Worm (Caenorhabditis elegans) whole organism, early embryonic: ENCODE data around the gene nmad-1.

ENCODE experiments used
- B0310.2 ChIP-seq: sonication (generic microtip); optimal IDR thresholded peaks from 2 replicates; lab custom pipeline; 2016; ENCODE audit warnings: mild to moderate bottlenecking, missing genetic modification characterization, missing compliant biosample characterization
- F13C5.2 ChIP-seq: sonication (generic microtip); optimal IDR thresholded peaks from 2 replicates; lab custom pipeline; 2017; ENCODE audit warnings: mild to moderate bottlenecking, missing genetic modification characterization, inconsistent platforms, missing compliant biosample characterization
- aly-1 ChIP-seq: sonication (generic microtip); optimal IDR thresholded peaks from 2 replicates; lab custom pipeline; 2016; ENCODE audit warnings: missing genetic modification characterization, missing compliant biosample characterization
- ama-1 ChIP-seq: fragments of 150-350 bp; optimal IDR thresholded peaks from 2 replicates; lab custom pipeline; 2014
- ceh-13 ChIP-seq: fragments of 200-800 bp; sonication (Bioruptor generic); optimal IDR thresholded peaks from 2 replicates; lab custom pipeline; 2018; ENCODE audit warnings: mild to moderate bottlenecking, missing genetic modification characterization, missing compliant biosample characterization
- ceh-36 ChIP-seq: sonication (generic microtip); optimal IDR thresholded peaks from 2 replicates; lab custom pipeline; 2016; ENCODE audit warnings: missing genetic modification characterization, inconsistent platforms, missing compliant biosample characterization
- ets-7 ChIP-seq: sonication (generic microtip); optimal IDR thresholded peaks from 2 replicates; lab custom pipeline; 2016; ENCODE audit warnings: missing genotype, missing genetic modification characterization, missing compliant biosample characterization
- flt-1 ChIP-seq: fragments of 200-800 bp; sonication (Bioruptor generic); IDR thresholded peaks from 2 replicates; pipeline ENCODE4 v1.3.6; 2022; ENCODE audit warnings: missing genetic modification characterization, missing compliant biosample characterization
- hmbx-1 ChIP-seq: sonication (generic microtip); optimal IDR thresholded peaks from 2 replicates; lab custom pipeline; 2016; ENCODE audit warnings: mild to moderate bottlenecking, missing genetic modification characterization, missing compliant biosample characterization
- hmg-4 ChIP-seq: fragments of 200-800 bp; sonication (Bioruptor generic); optimal IDR thresholded peaks from 2 replicates; lab custom pipeline; 2018; ENCODE audit warnings: mild to moderate bottlenecking, missing genetic modification characterization, missing compliant biosample characterization
- hnd-1 ChIP-seq: sonication (generic microtip); optimal IDR thresholded peaks from 2 replicates; lab custom pipeline; 2016; ENCODE audit warnings: missing genetic modification characterization, missing compliant biosample characterization
- pes-1 ChIP-seq: fragments of 200-800 bp; sonication (Bioruptor generic); IDR thresholded peaks from 2 replicates; pipeline ENCODE4 v1.3.6; 2022; ENCODE audit warnings: missing genetic modification reagents, missing genetic modification characterization, missing compliant biosample characterization
- scrt-1 ChIP-seq: fragments of 200-800 bp; sonication (Bioruptor generic); IDR thresholded peaks from 2 replicates; pipeline ENCODE4 v1.3.6; 2022; ENCODE audit warnings: missing genetic modification characterization, missing compliant biosample characterization
- sea-1 ChIP-seq: fragments of 200-800 bp; sonication (Bioruptor generic); conservative IDR thresholded peaks from 2 replicates; pipeline ENCODE4 v1.3.6; 2022; ENCODE audit warnings: missing genetic modification characterization, missing compliant biosample characterization
- tbx-11 ChIP-seq: fragments of 200-800 bp; sonication (Bioruptor generic); IDR thresholded peaks from 2 replicates; pipeline ENCODE4 v1.3.6; 2022; ENCODE audit warnings: missing genetic modification characterization, missing compliant biosample characterization
- tbx-37 ChIP-seq: fragments of 200-800 bp; sonication (Bioruptor generic); conservative IDR thresholded peaks from 2 replicates; pipeline ENCODE4 v1.3.6; 2022; ENCODE audit warnings: missing genetic modification reagents, missing genetic modification characterization, missing compliant biosample characterization
- tra-4 ChIP-seq: sonication (generic microtip); optimal IDR thresholded peaks from 2 replicates; lab custom pipeline; 2017; ENCODE audit warnings: missing genetic modification characterization, missing compliant biosample characterization

Gene nmad-1

DNA sequence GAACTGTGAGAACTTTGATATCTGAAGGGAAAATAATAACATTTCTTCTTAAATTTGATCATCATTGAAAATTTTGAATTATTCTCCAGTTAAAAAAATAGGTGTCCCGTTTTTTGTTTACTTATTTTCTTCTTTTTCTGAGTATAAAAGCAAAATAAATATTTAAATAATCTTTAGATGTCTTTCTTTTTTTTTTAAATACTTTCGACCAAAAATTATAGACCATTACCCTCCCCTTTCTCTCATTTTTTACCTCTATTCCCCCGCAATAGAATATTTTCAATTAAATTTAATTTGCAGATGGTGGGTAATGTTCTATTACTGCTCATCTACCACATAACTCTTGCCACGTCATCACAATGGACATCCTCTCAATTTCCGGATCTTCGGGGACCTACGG is 19.0 kb upstream of the nmad-1 start, which contains the start of gene molo-1:
molo-1 (plus strand) TSS at position 301 of the 400 bp plus-strand sequence.
- TF ChIP-seq ets-7 (tag; lab: Kevin White, UChicago), result no peak
- TF ChIP-seq pes-1, result no peak
- no peak for TF ChIP-seq hmg-4 (GFP tag; lab: Kevin White, UChicago)
- no peak for TF ChIP-seq flt-1

DNA sequence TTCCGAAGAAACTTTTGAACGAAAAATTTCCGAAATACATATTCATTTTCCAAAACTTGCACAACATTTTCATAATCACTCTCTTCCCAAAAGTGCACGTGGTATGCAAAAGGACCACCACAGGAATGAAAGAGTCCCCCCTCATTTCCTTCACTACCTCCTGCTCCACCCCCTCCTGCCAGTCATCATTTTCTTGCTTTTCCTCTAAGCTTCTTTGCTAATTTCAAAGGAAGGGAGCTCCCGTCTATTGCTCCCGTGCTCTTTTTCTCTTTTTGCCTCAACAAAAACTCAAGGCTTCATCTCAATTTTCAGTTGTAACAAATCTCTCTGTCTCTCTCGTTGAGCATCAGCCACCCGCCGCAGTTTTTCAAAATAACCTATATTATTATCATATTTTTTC is 18.1 kb upstream of the nmad-1 start:
- TF ChIP-seq sea-1, result no peak
- no peak for TF ChIP-seq aly-1 (tag; lab: Kevin White, UChicago)
- TF ChIP-seq pes-1, result no peak
- no peak for TF ChIP-seq B0310.2 (tag; lab: Kevin White, UChicago)
- TF ChIP-seq ceh-13 (GFP tag; lab: Kevin White, UChicago), result no peak
- no peak for TF ChIP-seq F13C5.2 (tag; lab: Kevin White, UChicago)
- no peak for TF ChIP-seq tbx-37 (GFP tag; lab: Robert Waterston, UW)
- TF ChIP-seq hnd-1 (tag; lab: Kevin White, UChicago), result no peak
- TF ChIP-seq ets-7 (tag; lab: Kevin White, UChicago), result no peak
- TF ChIP-seq hmbx-1 (tag; lab: Kevin White, UChicago), result no peak
- no peak for TF ChIP-seq tra-4 (tag; lab: Kevin White, UChicago)
- TF ChIP-seq scrt-1, result no peak
- TF ChIP-seq ama-1 (lab: Kevin White, UChicago), result no peak
- no peak for TF ChIP-seq flt-1
- no peak for TF ChIP-seq hmg-4 (GFP tag; lab: Kevin White, UChicago)
- TF ChIP-seq tbx-11 (GFP tag; lab: Robert Waterston, UW), result no peak
- no peak for TF ChIP-seq ceh-36 (tag; lab: Kevin White, UChicago)

DNA sequence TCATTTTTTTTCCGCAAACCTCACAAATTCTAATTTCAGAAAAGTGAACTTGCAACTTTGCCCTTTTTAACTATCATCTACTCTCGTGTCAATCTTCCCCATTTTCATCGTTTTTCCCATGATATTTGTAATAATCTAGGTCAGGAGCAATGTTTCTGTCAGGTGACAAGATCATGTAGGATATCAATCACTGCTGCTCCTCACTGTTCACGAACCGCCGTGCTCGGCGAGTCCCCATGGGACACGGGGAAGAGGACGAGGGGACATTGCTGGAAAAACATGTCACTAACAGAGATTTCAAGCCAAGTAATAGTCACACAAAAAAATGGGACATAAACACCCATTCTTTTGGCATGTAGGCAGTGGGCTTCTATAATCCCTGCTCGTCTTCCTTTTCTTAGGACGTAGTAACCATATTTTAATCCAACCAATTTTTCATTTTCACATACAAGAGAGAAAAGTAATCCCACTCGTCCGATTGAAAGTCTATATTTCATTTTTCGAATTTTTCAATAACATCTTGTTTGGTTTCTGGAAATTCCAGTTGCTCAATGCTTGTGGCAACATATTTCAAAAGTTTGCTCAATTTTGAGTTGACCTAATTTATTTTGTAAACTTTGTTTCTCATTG is 16.2 kb upstream of the nmad-1 start:
- TF ChIP-seq pes-1 (no peak), ceh-36 (tag; lab: Kevin White, UChicago) (no peak), ceh-13 (GFP tag; lab: Kevin White, UChicago) (no peak), ets-7 (tag; lab: Kevin White, UChicago) (no peak), tra-4 (tag; lab: Kevin White, UChicago) (no peak)

DNA sequence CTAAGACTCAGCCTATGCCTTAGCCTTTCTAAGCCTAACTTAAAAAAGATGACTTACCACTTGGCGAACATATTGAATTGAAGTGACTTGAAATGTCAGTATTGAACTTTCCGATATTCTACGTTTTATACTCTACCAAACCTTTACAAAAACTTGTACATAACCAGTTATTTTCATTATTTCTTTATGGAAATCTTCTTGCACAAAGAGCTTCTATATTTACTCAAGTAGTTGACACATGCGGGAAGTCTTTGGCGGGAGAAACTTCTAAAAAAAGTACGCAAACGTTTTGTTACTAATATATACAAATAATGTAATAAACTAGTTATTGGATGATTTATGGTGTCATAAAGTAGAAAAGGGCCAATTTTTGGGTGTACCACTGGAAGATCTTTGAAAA is 13.9 kb upstream of the nmad-1 start, which contains the start of gene nspb-12:
nspb-12 (minus strand) TSS at position 101 of the 400 bp plus-strand sequence.
- TF ChIP-seq tra-4 (tag; lab: Kevin White, UChicago) (no peak), pes-1 (no peak), B0310.2 (tag; lab: Kevin White, UChicago) (no peak), ama-1 (lab: Kevin White, UChicago) (no peak), hmbx-1 (tag; lab: Kevin White, UChicago) (no peak), aly-1 (tag; lab: Kevin White, UChicago) (no peak), flt-1 (no peak)

DNA sequence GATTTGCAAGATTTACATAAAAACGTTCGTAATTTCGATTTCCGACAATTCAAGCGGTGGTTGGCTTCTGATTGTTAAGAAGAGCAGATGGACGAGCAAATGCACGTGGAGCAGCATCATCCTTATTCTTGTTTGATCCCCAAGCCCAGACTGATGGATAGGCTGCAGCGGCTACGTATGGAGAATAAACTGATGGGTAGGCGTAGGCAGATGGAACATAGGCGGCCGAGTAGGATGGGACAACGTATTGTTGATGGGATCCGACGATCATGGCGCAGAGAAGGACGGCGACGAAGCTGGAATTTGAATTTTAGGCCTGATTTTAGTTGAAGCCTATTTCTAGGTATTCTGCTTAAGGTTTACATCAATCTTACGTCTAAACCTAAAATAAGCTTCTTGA is 13.5 kb upstream of the nmad-1 start:
- TF ChIP-seq tbx-11 (GFP tag; lab: Robert Waterston, UW) (no peak), hmbx-1 (tag; lab: Kevin White, UChicago) (no peak), F13C5.2 (tag; lab: Kevin White, UChicago) (no peak), hmg-4 (GFP tag; lab: Kevin White, UChicago) (no peak), ceh-36 (tag; lab: Kevin White, UChicago) (no peak), tra-4 (tag; lab: Kevin White, UChicago) (no peak), scrt-1 (no peak), pes-1 (no peak), ama-1 (lab: Kevin White, UChicago) (no peak), B0310.2 (tag; lab: Kevin White, UChicago) (no peak), tbx-37 (GFP tag; lab: Robert Waterston, UW) (no peak), hnd-1 (tag; lab: Kevin White, UChicago) (no peak), ceh-13 (GFP tag; lab: Kevin White, UChicago) (no peak), flt-1 (no peak), aly-1 (tag; lab: Kevin White, UChicago) (no peak)

- TF ChIP-seq scrt-1 (no peak), ama-1 (lab: Kevin White, UChicago) (no peak), ceh-36 (tag; lab: Kevin White, UChicago) (no peak), B0310.2 (tag; lab: Kevin White, UChicago) (no peak), tbx-11 (GFP tag; lab: Robert Waterston, UW) (no peak), hnd-1 (tag; lab: Kevin White, UChicago) (no peak), ets-7 (tag; lab: Kevin White, UChicago) (no peak), hmg-4 (GFP tag; lab: Kevin White, UChicago) (no peak), pes-1 (no peak), ceh-13 (GFP tag; lab: Kevin White, UChicago) (no peak), hmbx-1 (tag; lab: Kevin White, UChicago) (no peak), F13C5.2 (tag; lab: Kevin White, UChicago) (no peak), tra-4 (tag; lab: Kevin White, UChicago) (no peak), aly-1 (tag; lab: Kevin White, UChicago) (no peak), sea-1 (no peak), tbx-37 (GFP tag; lab: Robert Waterston, UW) (no peak)
Measured at ce11 chrIII:5566496-5566895, 11.8 kb upstream of the nmad-1 start.

ce11 chrIII:5565699-5566098 is 11.0 kb upstream of the nmad-1 start:
- no peak for TF ChIP-seq ets-7 (tag; lab: Kevin White, UChicago)
- no peak for TF ChIP-seq tbx-11 (GFP tag; lab: Robert Waterston, UW)
- TF ChIP-seq tra-4 (tag; lab: Kevin White, UChicago), result no peak
- TF ChIP-seq sea-1, result no peak
- no peak for TF ChIP-seq F13C5.2 (tag; lab: Kevin White, UChicago)
- TF ChIP-seq scrt-1, result no peak
- no peak for TF ChIP-seq hnd-1 (tag; lab: Kevin White, UChicago)
- no peak for TF ChIP-seq aly-1 (tag; lab: Kevin White, UChicago)
- no peak for TF ChIP-seq hmbx-1 (tag; lab: Kevin White, UChicago)
- TF ChIP-seq pes-1, result no peak
- no peak for TF ChIP-seq ama-1 (lab: Kevin White, UChicago)
- no peak for TF ChIP-seq flt-1
- TF ChIP-seq hmg-4 (GFP tag; lab: Kevin White, UChicago), result no peak
- no peak for TF ChIP-seq B0310.2 (tag; lab: Kevin White, UChicago)
